Worm (Caenorhabditis elegans) whole organism, L3 larva: Measurements from ENCODE around the gene lgc-9.
A peak's percentile ranks its signal among the peaks of the same experiment; 100 is the strongest.

Experiments used
- R02D3.7 ChIP-seq: fragments of 150-350 bp; optimal IDR thresholded peaks from 2 replicates; lab custom pipeline; 2014; ENCODE audit warnings: missing biosample characterization, missing genetic modification characterization
- ZK546.5 ChIP-seq: sonication (generic microtip); optimal IDR thresholded peaks from 2 replicates; lab custom pipeline; 2017; ENCODE audit warnings: missing biosample characterization, missing genetic modification characterization
- aly-2 ChIP-seq: fragments of 150-350 bp; optimal IDR thresholded peaks from 2 replicates; lab custom pipeline; 2014; ENCODE audit warnings: missing biosample characterization, missing genetic modification characterization
- ama-1 ChIP-seq: fragments of 150-350 bp; optimal IDR thresholded peaks from 2 replicates; lab custom pipeline; 2018
- ceh-16 ChIP-seq: sonication (generic microtip); optimal IDR thresholded peaks from 2 replicates; lab custom pipeline; 2017; ENCODE audit warnings: missing biosample characterization, missing genetic modification characterization
- ceh-28 ChIP-seq: fragments of 150-350 bp; optimal IDR thresholded peaks from 2 replicates; lab custom pipeline; 2014; ENCODE audit warnings: missing biosample characterization, missing genetic modification reagents, missing genetic modification characterization
- ceh-82 ChIP-seq: fragments of 150-350 bp; optimal IDR thresholded peaks from 2 replicates; lab custom pipeline; 2014; ENCODE audit warnings: missing biosample characterization, missing genetic modification characterization
- ceh-9 ChIP-seq: sonication (generic microtip); optimal IDR thresholded peaks from 2 replicates; lab custom pipeline; 2018; ENCODE audit warnings: missing biosample characterization, missing genetic modification characterization
- daf-12 ChIP-seq: fragments of 150-350 bp; optimal IDR thresholded peaks from 2 replicates; lab custom pipeline; 2014; ENCODE audit warnings: missing biosample characterization, missing genetic modification reagents, missing genetic modification characterization
- egl-27 ChIP-seq: sonication (generic microtip); optimal IDR thresholded peaks from 4 replicates; lab custom pipeline; 2017; ENCODE audit warnings: missing biosample characterization, missing genetic modification reagents, missing genetic modification characterization
- egl-5 ChIP-seq: fragments of 150-350 bp; optimal IDR thresholded peaks from 2 replicates; lab custom pipeline; 2017; ENCODE audit warnings: missing biosample characterization, missing genetic modification reagents, missing genetic modification characterization, inconsistent platforms
- elt-1 ChIP-seq: fragments of 150-350 bp; optimal IDR thresholded peaks from 2 replicates; lab custom pipeline; 2014; ENCODE audit warnings: missing biosample characterization, missing genetic modification characterization
- elt-2 ChIP-seq: sonication (generic microtip); optimal IDR thresholded peaks from 2 replicates; lab custom pipeline; 2016; ENCODE audit warnings: missing genetic modification reagents, mild to moderate bottlenecking, missing genetic modification characterization, missing compliant biosample characterization
- elt-3 ChIP-seq, 3 experiments: fragments of 150-350 bp in 1 of 3; sonication (generic microtip) in 2 of 3; optimal IDR thresholded peaks; 2 replicates in 2 of 3; 4 replicates in 1 of 3; lab custom pipeline; 2014 to 2017; ENCODE audit warnings: missing biosample characterization in 3 of 3, missing genetic modification characterization in 3 of 3
- eor-1 ChIP-seq, 2 experiments: fragments of 150-350 bp; optimal IDR thresholded peaks; 2 replicates each; lab custom pipeline; 2014 to 2018; ENCODE audit warnings: missing biosample characterization in 2 of 2, missing genetic modification characterization in 2 of 2
- fkh-10 ChIP-seq: sonication (generic microtip); optimal IDR thresholded peaks from 2 replicates; lab custom pipeline; 2017; ENCODE audit warnings: missing biosample characterization, missing genetic modification reagents, missing genetic modification characterization
- fkh-2 ChIP-seq: fragments of 150-350 bp; optimal IDR thresholded peaks from 2 replicates; lab custom pipeline; 2014; ENCODE audit warnings: missing biosample characterization, missing genetic modification reagents, missing genetic modification characterization
- fos-1 ChIP-seq: fragments of 150-350 bp; optimal IDR thresholded peaks from 2 replicates; lab custom pipeline; 2014; ENCODE audit warnings: missing biosample characterization, missing genetic modification characterization
- hmg-11 ChIP-seq: sonication (generic microtip); optimal IDR thresholded peaks from 2 replicates; lab custom pipeline; 2016; ENCODE audit warnings: missing genetic modification characterization, missing compliant biosample characterization
- jun-1 ChIP-seq: fragments of 150-350 bp; optimal IDR thresholded peaks from 2 replicates; lab custom pipeline; 2014; ENCODE audit warnings: missing biosample characterization, missing genetic modification reagents, missing genetic modification characterization
- lin-15B ChIP-seq: fragments of 150-350 bp; optimal IDR thresholded peaks from 2 replicates; lab custom pipeline; 2014; ENCODE audit warnings: missing biosample characterization, missing genetic modification characterization
- lin-39 ChIP-seq: fragments of 150-350 bp; optimal IDR thresholded peaks from 2 replicates; lab custom pipeline; 2018; ENCODE audit warnings: missing biosample characterization, missing genetic modification reagents, missing genetic modification characterization
- lsy-12 ChIP-seq: sonication (generic microtip); optimal IDR thresholded peaks from 2 replicates; lab custom pipeline; 2016; ENCODE audit warnings: mild to moderate bottlenecking, missing genetic modification characterization, missing compliant biosample characterization
- mdl-1 ChIP-seq: fragments of 150-350 bp; optimal IDR thresholded peaks from 2 replicates; lab custom pipeline; 2014; ENCODE audit warnings: missing biosample characterization, missing genetic modification characterization
- mml-1 ChIP-seq: fragments of 150-350 bp; sonication (generic microtip); optimal IDR thresholded peaks from 3 replicates; lab custom pipeline; 2014; ENCODE audit warnings: missing biosample characterization, missing genetic modification characterization
- nfya-1 ChIP-seq: sonication (generic microtip); optimal IDR thresholded peaks from 2 replicates; lab custom pipeline; 2017; ENCODE audit warnings: missing genetic modification characterization, mild to moderate bottlenecking, missing compliant biosample characterization, antibody characterized with exemption, moderate library complexity; ENCODE audit not compliant: insufficient read depth
- nhr-11 ChIP-seq: fragments of 150-350 bp; optimal IDR thresholded peaks from 2 replicates; lab custom pipeline; 2014; ENCODE audit warnings: missing biosample characterization, missing genetic modification characterization
- nhr-12 ChIP-seq: fragments of 150-350 bp; optimal IDR thresholded peaks from 2 replicates; lab custom pipeline; 2014; ENCODE audit warnings: missing biosample characterization, missing genetic modification characterization
- nhr-23 ChIP-seq: fragments of 150-350 bp; optimal IDR thresholded peaks from 2 replicates; lab custom pipeline; 2014; ENCODE audit warnings: missing biosample characterization, missing genetic modification reagents, missing genetic modification characterization
- nhr-237 ChIP-seq: fragments of 150-350 bp; optimal IDR thresholded peaks from 2 replicates; lab custom pipeline; 2014; ENCODE audit warnings: missing biosample characterization, missing genetic modification characterization
- nhr-25 ChIP-seq: sonication (generic microtip); optimal IDR thresholded peaks from 2 replicates; lab custom pipeline; 2017; ENCODE audit warnings: missing biosample characterization, missing genetic modification characterization
- nhr-28 ChIP-seq: fragments of 150-350 bp; optimal IDR thresholded peaks from 2 replicates; lab custom pipeline; 2014; ENCODE audit warnings: missing biosample characterization, missing genetic modification characterization
- nhr-43 ChIP-seq: sonication (generic microtip); optimal IDR thresholded peaks from 2 replicates; lab custom pipeline; 2016; ENCODE audit warnings: mild to moderate bottlenecking, missing genetic modification characterization, missing compliant biosample characterization; ENCODE audit not compliant: poor library complexity, severe bottlenecking
- nhr-67 ChIP-seq: fragments of 150-350 bp; optimal IDR thresholded peaks from 2 replicates; lab custom pipeline; 2014; ENCODE audit warnings: missing biosample characterization, missing genetic modification characterization
- nhr-76 ChIP-seq: fragments of 150-350 bp; sonication (generic microtip); optimal IDR thresholded peaks from 5 replicates; lab custom pipeline; 2014; ENCODE audit warnings: missing biosample characterization, missing genetic modification characterization
- nhr-77 ChIP-seq: fragments of 150-350 bp; optimal IDR thresholded peaks from 2 replicates; lab custom pipeline; 2014; ENCODE audit warnings: missing biosample characterization, missing genetic modification characterization
- pha-4 ChIP-seq: fragments of 150-350 bp; optimal IDR thresholded peaks from 2 replicates; lab custom pipeline; 2014; ENCODE audit warnings: missing biosample characterization, missing genetic modification reagents, missing genetic modification characterization
- pqm-1 ChIP-seq: fragments of 150-350 bp; optimal IDR thresholded peaks from 2 replicates; lab custom pipeline; 2017; ENCODE audit warnings: missing biosample characterization, missing genetic modification characterization, inconsistent platforms
- sea-2 ChIP-seq: fragments of 150-350 bp; sonication (generic microtip); optimal IDR thresholded peaks from 4 replicates; lab custom pipeline; 2014; ENCODE audit warnings: missing biosample characterization, missing genetic modification reagents, missing genetic modification characterization
- skn-1 ChIP-seq: fragments of 150-350 bp; optimal IDR thresholded peaks from 2 replicates; lab custom pipeline; 2014; ENCODE audit warnings: missing biosample characterization, missing genetic modification characterization
- snpc-4 ChIP-seq: fragments of 150-350 bp; optimal IDR thresholded peaks from 2 replicates; lab custom pipeline; 2014; ENCODE audit warnings: missing biosample characterization, missing genetic modification characterization
- tbx-2 ChIP-seq: sonication (generic microtip); optimal IDR thresholded peaks from 2 replicates; lab custom pipeline; 2016; ENCODE audit warnings: mild to moderate bottlenecking, missing genetic modification characterization, missing compliant biosample characterization
- unc-39 ChIP-seq: sonication (generic microtip); optimal IDR thresholded peaks from 4 replicates; lab custom pipeline; 2017; ENCODE audit warnings: missing biosample characterization, missing genetic modification characterization
- unc-62 ChIP-seq: fragments of 150-350 bp; sonication (generic microtip); optimal IDR thresholded peaks from 4 replicates; lab custom pipeline; 2014; ENCODE audit warnings: missing biosample characterization, missing genetic modification reagents, missing genetic modification characterization
- zag-1 ChIP-seq: fragments of 150-350 bp; optimal IDR thresholded peaks from 2 replicates; lab custom pipeline; 2014; ENCODE audit warnings: missing biosample characterization, missing genetic modification characterization
- ztf-11 ChIP-seq: fragments of 150-350 bp; optimal IDR thresholded peaks from 2 replicates; lab custom pipeline; 2014; ENCODE audit warnings: missing biosample characterization, missing genetic modification characterization
- ztf-4 ChIP-seq: fragments of 150-350 bp; optimal IDR thresholded peaks from 2 replicates; lab custom pipeline; 2014; ENCODE audit warnings: missing biosample characterization, missing genetic modification characterization

Gene lgc-9

DNA sequence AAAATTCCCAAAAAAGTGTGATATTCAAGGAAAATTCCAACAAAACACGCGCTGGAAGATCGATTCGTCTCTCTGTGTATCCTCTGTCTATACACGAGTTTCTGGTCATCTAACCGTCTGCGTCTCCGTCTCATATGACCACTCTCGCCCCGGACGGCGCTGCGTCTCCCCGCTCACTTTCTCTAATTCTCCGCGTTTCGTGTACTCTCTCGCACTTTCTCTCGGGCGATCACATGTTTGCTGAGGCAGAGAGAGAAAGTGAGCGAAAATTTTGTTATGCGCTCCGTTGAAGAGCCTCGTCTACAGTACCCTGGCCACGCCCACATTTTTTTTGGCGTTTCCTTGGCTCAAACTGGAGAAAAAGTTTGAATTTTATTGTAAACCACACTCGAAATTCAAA lies 30.9 kb upstream of the lgc-9 start (continued):
- TF ChIP-seq nhr-43 (tag; lab: Kevin White, UChicago), result peak; percentile 82
- TF ChIP-seq ceh-82 (tag; lab: Kevin White, UChicago), result peak; percentile 37
- no peak for TF ChIP-seq nhr-11 (tag; lab: Kevin White, UChicago)

DNA sequence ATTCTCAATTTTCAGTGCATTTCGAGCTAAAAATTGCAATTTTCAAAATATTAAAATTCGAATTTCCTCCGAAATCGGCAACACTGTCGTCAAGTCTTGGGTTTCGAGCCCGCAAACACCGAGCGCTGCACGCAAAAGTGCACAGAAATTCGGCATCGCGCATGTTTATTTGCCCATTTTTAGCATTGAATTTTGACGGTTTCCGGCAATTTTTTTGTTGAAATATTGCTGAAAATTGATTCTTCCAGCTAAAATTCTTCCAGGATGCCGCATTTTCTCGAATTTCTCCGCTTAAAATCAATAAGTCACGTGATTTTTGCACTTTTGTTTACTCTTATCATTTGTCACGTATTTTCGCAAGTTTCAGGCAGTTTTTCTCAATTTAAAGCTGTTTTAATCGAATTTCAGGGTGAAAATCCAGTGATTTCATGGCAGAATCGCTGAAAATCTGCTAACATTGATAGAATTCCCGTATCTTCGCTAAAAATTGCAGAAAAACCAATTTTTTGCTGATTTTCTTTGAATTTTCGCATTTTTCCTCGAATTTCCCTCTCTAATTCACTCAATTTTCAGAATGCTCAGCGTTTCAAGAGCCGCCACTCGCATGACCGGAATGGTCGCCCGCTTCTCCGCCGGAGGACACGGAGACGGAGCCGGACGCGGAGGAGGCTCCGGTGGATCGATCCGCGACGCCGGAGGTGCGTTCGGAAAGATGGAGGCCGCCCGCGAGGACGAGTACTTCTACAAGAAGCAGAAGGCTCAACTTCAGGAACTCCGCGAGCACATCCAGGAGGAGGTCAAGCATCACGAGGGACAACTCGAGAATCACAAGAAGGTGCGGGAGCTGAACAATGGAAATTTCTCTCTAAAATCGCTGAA lies 29.9 kb upstream of the lgc-9 start, which contains the start of gene mai-2:
Gene mai-2 (plus strand): TSS at position 574 of the 879 bp plus-strand sequence.
- TF ChIP-seq sea-2 (no peak), nfya-1 (tag; lab: Kevin White, UChicago) (peak; percentile 76), ceh-9 (tag; lab: Kevin White, UChicago) (no peak), ama-1 (peak; percentile 82), mdl-1 (tag; lab: Kevin White, UChicago) (no peak), skn-1 (tag; lab: Kevin White, UChicago) (no peak), ztf-11 (tag; lab: Kevin White, UChicago) (no peak), pqm-1 (tag; lab: Kevin White, UChicago) (no peak), unc-62 (no peak), fos-1 (tag; lab: Kevin White, UChicago) (no peak), egl-27 (tag; lab: Kevin White, UChicago) (no peak), R02D3.7 (tag; lab: Kevin White, UChicago) (no peak), nhr-76 (tag; lab: Kevin White, UChicago) (no peak), nhr-23 (peak; percentile 56), snpc-4 (no peak), lin-15B (tag; lab: Kevin White, UChicago) (peak; percentile 72), ztf-4 (tag; lab: Kevin White, UChicago) (no peak), nhr-43 (tag; lab: Kevin White, UChicago) (no peak), lin-39 (no peak), elt-1 (no peak), nhr-25 (tag; lab: Kevin White, UChicago) (peak; percentile 4), lsy-12 (tag; lab: Kevin White, UChicago) (peak; percentile 48), ZK546.5 (tag; lab: Kevin White, UChicago) (no peak), egl-5 (no peak), elt-2 (tag; lab: Kevin White, UChicago) (peak; percentile 22), pha-4 (tag; lab: Kevin White, UChicago) (peak; percentile 77), mml-1 (no peak), hmg-11 (tag; lab: Kevin White, UChicago) (peak; percentile 60), zag-1 (no peak), nhr-12 (tag; lab: Kevin White, UChicago) (no peak), unc-39 (tag; lab: Kevin White, UChicago) (no peak), tbx-2 (tag; lab: Kevin White, UChicago) (no peak), ceh-28 (tag; lab: Kevin White, UChicago) (peak; percentile 30), fkh-10 (GFP tag; lab: Kevin White, UChicago) (no peak), nhr-77 (tag; lab: Kevin White, UChicago) (no peak), nhr-11 (tag; lab: Kevin White, UChicago) (no peak), nhr-67 (no peak), ceh-82 (tag; lab: Kevin White, UChicago) (no peak), nhr-28 (tag; lab: Kevin White, UChicago) (no peak), aly-2 (tag; lab: Kevin White, UChicago) (no peak), eor-1 (tag; optimal IDR thresholded peaks at IDR 0.05; lab: Kevin White, UChicago) (no peak), jun-1 (tag; lab: Kevin White, UChicago) (peak; percentile 57), nhr-237 (no peak), daf-12 (tag; lab: Kevin White, UChicago) (no peak), fkh-2 (no peak), ceh-16 (no peak), elt-3 (tag; optimal IDR thresholded peaks at IDR 0.05; lab: Kevin White, UChicago) (no peak)
